Fruit fly (Drosophila melanogaster) whole organism, prepupa: Measurements from ENCODE around the gene Epp.

Source experiments
- CG10631 ChIP-seq: fragments of 200-800 bp; sonication (Bioruptor generic); optimal IDR thresholded peaks from 2 replicates; lab custom pipeline; 2016; ENCODE audit warnings: missing biosample characterization, missing genetic modification characterization
- CG11294 ChIP-seq: fragments of 200-800 bp; sonication (Bioruptor generic); IDR thresholded peaks from 2 replicates; pipeline ENCODE4 v1.3.6; 2022; ENCODE audit warnings: missing biosample characterization, missing genetic modification characterization
- CG11762 ChIP-seq: fragments of 200-800 bp; sonication (Bioruptor generic); optimal IDR thresholded peaks from 3 replicates; lab custom pipeline; 2016; ENCODE audit warnings: missing biosample characterization, missing genetic modification characterization; ENCODE audit not compliant: insufficient read depth
- CG11902 ChIP-seq: fragments of 200-800 bp; sonication (Bioruptor generic); optimal IDR thresholded peaks from 3 replicates; lab custom pipeline; 2016; ENCODE audit warnings: missing biosample characterization, missing genetic modification characterization
- CG15336 ChIP-seq: fragments of 200-800 bp; sonication (Bioruptor generic); IDR thresholded peaks from 2 replicates; pipeline ENCODE4 v1.3.6; 2022; ENCODE audit warnings: missing biosample characterization, missing genetic modification characterization
- CG1621 ChIP-seq: fragments of 200-800 bp; sonication (Bioruptor generic); optimal IDR thresholded peaks from 3 replicates; lab custom pipeline; 2018; ENCODE audit warnings: missing biosample characterization, mild to moderate bottlenecking, missing genetic modification characterization
- CG3032 ChIP-seq: fragments of 200-800 bp; optimal IDR thresholded peaks from 2 replicates; lab custom pipeline; 2019; ENCODE audit warnings: missing biosample characterization, mild to moderate bottlenecking, missing genetic modification characterization, moderate library complexity
- CG31627 ChIP-seq: fragments of 200-800 bp; sonication (Bioruptor generic); optimal IDR thresholded peaks from 3 replicates; lab custom pipeline; 2016; ENCODE audit warnings: missing biosample characterization, missing genetic modification characterization
- CG32006 ChIP-seq: fragments of 200-800 bp; sonication (Bioruptor generic); optimal IDR thresholded peaks from 3 replicates; lab custom pipeline; 2017; ENCODE audit warnings: missing biosample characterization, mild to moderate bottlenecking, missing genetic modification characterization
- CG34406 ChIP-seq: fragments of 200-800 bp; sonication (Bioruptor generic); optimal IDR thresholded peaks from 3 replicates; lab custom pipeline; 2016; ENCODE audit warnings: missing biosample characterization, missing genetic modification characterization
- CG3919 ChIP-seq: fragments of 200-800 bp; sonication (Bioruptor generic); optimal IDR thresholded peaks from 3 replicates; lab custom pipeline; 2016; ENCODE audit warnings: missing biosample characterization, missing genetic modification characterization
- CG6163 ChIP-seq: fragments of 200-800 bp; sonication (Bioruptor generic); IDR thresholded peaks from 3 replicates; pipeline ENCODE4 v1.3.6; 2022; ENCODE audit warnings: missing biosample characterization, missing genetic modification characterization
- CG6276 ChIP-seq: fragments of 200-800 bp; sonication (Bioruptor generic); optimal IDR thresholded peaks from 2 replicates; lab custom pipeline; 2017; ENCODE audit warnings: missing biosample characterization, mild to moderate bottlenecking, missing genetic modification characterization
- CG6792 ChIP-seq: fragments of 200-800 bp; sonication (Bioruptor generic); optimal IDR thresholded peaks from 3 replicates; lab custom pipeline; 2016; ENCODE audit warnings: missing biosample characterization, missing genetic modification characterization
- CG7368 ChIP-seq: fragments of 200-800 bp; sonication (Bioruptor generic); optimal IDR thresholded peaks from 3 replicates; lab custom pipeline; 2016; ENCODE audit warnings: missing biosample characterization, missing genetic modification characterization
- CG8319 ChIP-seq: fragments of 200-800 bp; sonication (Bioruptor generic); optimal IDR thresholded peaks from 3 replicates; lab custom pipeline; 2016; ENCODE audit warnings: missing biosample characterization, missing genetic modification characterization
- CG9139 ChIP-seq: fragments of 200-800 bp; sonication (Bioruptor generic); optimal IDR thresholded peaks from 3 replicates; lab custom pipeline; 2017; ENCODE audit warnings: missing biosample characterization, mild to moderate bottlenecking, missing genetic modification characterization
- Eip75B ChIP-seq: fragments of 200-800 bp; sonication (Bioruptor generic); optimal IDR thresholded peaks from 3 replicates; lab custom pipeline; 2016; ENCODE audit warnings: missing biosample characterization, missing genetic modification characterization
- Eip78C ChIP-seq: fragments of 200-800 bp; sonication (Bioruptor generic); peaks from one replicate; lab custom pipeline; 2016; ENCODE audit warnings: missing biosample characterization, missing genetic modification characterization
- Eip93F ChIP-seq: fragments of 200-800 bp; sonication (Bioruptor generic); optimal IDR thresholded peaks from 2 replicates; lab custom pipeline; 2016; ENCODE audit warnings: missing biosample characterization, mild to moderate bottlenecking, missing genetic modification characterization
- Ets21C ChIP-seq: fragments of 200-800 bp; sonication (Bioruptor generic); optimal IDR thresholded peaks from 3 replicates; lab custom pipeline; 2016; ENCODE audit warnings: missing biosample characterization, missing genetic modification characterization
- Gug ChIP-seq: fragments of 200-800 bp; sonication (Bioruptor generic); IDR thresholded peaks from 2 replicates; pipeline ENCODE4 v1.3.6; 2022; ENCODE audit warnings: missing biosample characterization, missing genetic modification characterization
- Hr38 ChIP-seq: sonication (Bioruptor generic); optimal IDR thresholded peaks from 2 replicates; lab custom pipeline; 2016; ENCODE audit warnings: missing biosample characterization, missing genetic modification characterization
- Hr39 ChIP-seq: fragments of 200-800 bp; sonication (Bioruptor generic); optimal IDR thresholded peaks from 2 replicates; lab custom pipeline; 2016; ENCODE audit warnings: missing biosample characterization, missing genetic modification characterization
- Hr4 ChIP-seq: fragments of 200-800 bp; sonication (Bioruptor generic); optimal IDR thresholded peaks from 3 replicates; lab custom pipeline; 2016; ENCODE audit warnings: missing biosample characterization, missing genetic modification characterization
- Lpt ChIP-seq: fragments of 200-800 bp; sonication (Bioruptor generic); optimal IDR thresholded peaks from 3 replicates; lab custom pipeline; 2016; ENCODE audit warnings: missing biosample characterization, missing genetic modification characterization
- Met ChIP-seq: fragments of 200-800 bp; sonication (Bioruptor generic); optimal IDR thresholded peaks from 3 replicates; lab custom pipeline; 2016; ENCODE audit warnings: missing biosample characterization, missing genetic modification characterization
- OdsH ChIP-seq: fragments of 200-800 bp; sonication (Bioruptor generic); optimal IDR thresholded peaks from 3 replicates; lab custom pipeline; 2016; ENCODE audit warnings: missing biosample characterization, missing genetic modification characterization
- Smox ChIP-seq: fragments of 200-800 bp; sonication (Bioruptor generic); optimal IDR thresholded peaks from 3 replicates; lab custom pipeline; 2016; ENCODE audit warnings: missing biosample characterization, missing genetic modification characterization
- Sox102F ChIP-seq: fragments of 200-800 bp; sonication (Bioruptor generic); optimal IDR thresholded peaks from 2 replicates; lab custom pipeline; 2016; ENCODE audit warnings: missing biosample characterization, mild to moderate bottlenecking, missing genetic modification characterization
- Sox15 ChIP-seq: fragments of 200-800 bp; sonication (Bioruptor generic); optimal IDR thresholded peaks from 3 replicates; lab custom pipeline; 2016; ENCODE audit warnings: missing biosample characterization, missing genetic modification characterization
- achi ChIP-seq: fragments of 200-800 bp; sonication (Bioruptor generic); optimal IDR thresholded peaks from 3 replicates; lab custom pipeline; 2016; ENCODE audit warnings: missing biosample characterization, missing genetic modification characterization
- acj6 ChIP-seq: fragments of 200-800 bp; sonication (Bioruptor generic); optimal IDR thresholded peaks from 3 replicates; lab custom pipeline; 2016; ENCODE audit warnings: missing biosample characterization, missing genetic modification characterization
- cyc ChIP-seq: fragments of 200-800 bp; sonication (Bioruptor generic); optimal IDR thresholded peaks from 3 replicates; lab custom pipeline; 2016; ENCODE audit warnings: missing biosample characterization, missing genetic modification characterization
- dac ChIP-seq: fragments of 200-800 bp; sonication (Bioruptor generic); optimal IDR thresholded peaks from 2 replicates; lab custom pipeline; 2017; ENCODE audit warnings: missing biosample characterization, mild to moderate bottlenecking, missing genetic modification characterization
- dsx ChIP-seq: fragments of 200-800 bp; optimal IDR thresholded peaks from 3 replicates; lab custom pipeline; 2019; ENCODE audit warnings: missing biosample characterization, mild to moderate bottlenecking, missing genetic modification characterization, moderate library complexity; ENCODE audit not compliant: poor library complexity, severe bottlenecking
- eg ChIP-seq: fragments of 200-800 bp; sonication (Bioruptor generic); IDR thresholded peaks from 3 replicates; pipeline ENCODE4 v1.3.6; 2022; ENCODE audit warnings: missing biosample characterization, missing genetic modification characterization
- esn ChIP-seq: fragments of 200-800 bp; sonication (Bioruptor generic); optimal IDR thresholded peaks from 2 replicates; lab custom pipeline; 2016; ENCODE audit warnings: missing biosample characterization, mild to moderate bottlenecking, missing genetic modification characterization, moderate library complexity
- fkh ChIP-seq: fragments of 200-800 bp; sonication (Bioruptor generic); optimal IDR thresholded peaks from 3 replicates; lab custom pipeline; 2017; ENCODE audit warnings: missing biosample characterization, mild to moderate bottlenecking, missing genetic modification characterization, moderate library complexity
- lz ChIP-seq: fragments of 200-800 bp; sonication (Bioruptor generic); optimal IDR thresholded peaks from 3 replicates; lab custom pipeline; 2016; ENCODE audit warnings: missing biosample characterization, missing genetic modification characterization
- net ChIP-seq: fragments of 200-800 bp; sonication (Bioruptor generic); optimal IDR thresholded peaks from 3 replicates; lab custom pipeline; 2016; ENCODE audit warnings: missing biosample characterization, missing genetic modification characterization
- pdm3 ChIP-seq: fragments of 200-800 bp; sonication (Bioruptor generic); optimal IDR thresholded peaks from 3 replicates; lab custom pipeline; 2016; ENCODE audit warnings: missing biosample characterization, missing genetic modification characterization
- salr ChIP-seq, 2 experiments: fragments of 200-800 bp; sonication (Bioruptor generic); optimal IDR thresholded peaks; 3 replicates each; lab custom pipeline; 2016 to 2018; ENCODE audit warnings: missing biosample characterization in 2 of 2, missing genetic modification characterization in 2 of 2, mild to moderate bottlenecking in 1 of 2
- spab ChIP-seq: fragments of 200-800 bp; sonication (Bioruptor generic); optimal IDR thresholded peaks from 2 replicates; lab custom pipeline; 2017; ENCODE audit warnings: missing biosample characterization, mild to moderate bottlenecking, missing genetic modification characterization, missing genetic modification reagents
- ss ChIP-seq, 2 experiments: fragments of 200-800 bp; sonication (Bioruptor generic); optimal IDR thresholded peaks; 2 replicates in 1 of 2; 3 replicates in 1 of 2; lab custom pipeline; 2017 to 2018; ENCODE audit warnings: mild to moderate bottlenecking in 2 of 2, missing biosample characterization in 2 of 2, missing genetic modification characterization in 2 of 2, moderate library complexity in 1 of 2
- svp ChIP-seq: fragments of 200-800 bp; sonication (Bioruptor generic); peaks from one replicate; lab custom pipeline; 2016; ENCODE audit warnings: missing biosample characterization, missing genetic modification characterization
- topi ChIP-seq: fragments of 200-800 bp; sonication (Bioruptor generic); optimal IDR thresholded peaks from 3 replicates; lab custom pipeline; 2016; ENCODE audit warnings: missing biosample characterization, missing genetic modification characterization
- vri ChIP-seq: fragments of 200-800 bp; sonication (Bioruptor generic); optimal IDR thresholded peaks from 3 replicates; lab custom pipeline; 2016; ENCODE audit warnings: missing biosample characterization, mild to moderate bottlenecking, missing genetic modification characterization

The Epp gene

dm6 chr3R:23958091-23958838, 34.5 kb downstream of the Epp start, which contains the start of the genes GluProRS and AP-1sigma (continued):
- peak; percentile 58 for TF ChIP-seq spab (GFP tag; lab: Kevin White, UChicago)
- TF ChIP-seq CG10631 (GFP tag; lab: Kevin White, UChicago) = peak; percentile 92
- TF ChIP-seq CG11762 = peak; percentile 65
- peak; percentile 91 for TF ChIP-seq acj6 (GFP tag; lab: Kevin White, UChicago)
- peak; percentile 83 for TF ChIP-seq CG6792 (GFP tag; lab: Kevin White, UChicago)
- TF ChIP-seq CG11902 (GFP tag; lab: Kevin White, UChicago) = peak; percentile 89
- TF ChIP-seq CG8319 (GFP tag; lab: Kevin White, UChicago) = peak; percentile 79
- peak; percentile 95 for TF ChIP-seq Eip78C (GFP tag; lab: Kevin White, UChicago)
- TF ChIP-seq fkh = peak; percentile 80
- peak; percentile 20 to 65 for TF ChIP-seq ss (GFP tag; optimal IDR thresholded peaks at IDR 0.05; lab: Kevin White, UChicago)
- peak; percentile 57 for TF ChIP-seq dac
- peak; percentile 97 for TF ChIP-seq eg (GFP tag; lab: Robert Waterston, UW)
- TF ChIP-seq salr (GFP tag; optimal IDR thresholded peaks at IDR 0.05; lab: Kevin White, UChicago) = peak in 1 of 2 experiments; percentile 76
- peak; percentile 87 for TF ChIP-seq topi
- no peak for TF ChIP-seq Hr38 (GFP tag; lab: Kevin White, UChicago)
- peak; percentile 76 for TF ChIP-seq CG7368 (GFP tag; lab: Kevin White, UChicago)
- TF ChIP-seq Gug (GFP tag; lab: Robert Waterston, UW) = peak; percentile 90

dm6 chr3R:23955380-23955779, 37.3 kb downstream of the Epp start:
- TF ChIP-seq Eip78C (GFP tag; lab: Kevin White, UChicago) = peak; percentile 81
- TF ChIP-seq CG11294 = no peak
- TF ChIP-seq ss (GFP tag; optimal IDR thresholded peaks at IDR 0.05; lab: Kevin White, UChicago) = peak in 1 of 2 experiments; percentile 24
- no peak for TF ChIP-seq CG11762
- TF ChIP-seq Eip75B (GFP tag; lab: Kevin White, UChicago) = peak; percentile 30
- no peak for TF ChIP-seq spab (GFP tag; lab: Kevin White, UChicago)
- no peak for TF ChIP-seq net
- no peak for TF ChIP-seq CG9139 (GFP tag; lab: Kevin White, UChicago)
- TF ChIP-seq Sox15 (GFP tag; lab: Kevin White, UChicago) = no peak
- TF ChIP-seq OdsH = no peak
- no peak for TF ChIP-seq CG31627 (GFP tag; lab: Kevin White, UChicago)
- no peak for TF ChIP-seq pdm3
- TF ChIP-seq lz (GFP tag; lab: Kevin White, UChicago) = no peak
- no peak for TF ChIP-seq Met
- peak; percentile 41 for TF ChIP-seq CG3919 (GFP tag; lab: Kevin White, UChicago)
- TF ChIP-seq Lpt = peak; percentile 20
- TF ChIP-seq CG1621 = no peak
- no peak for TF ChIP-seq Smox (GFP tag; lab: Kevin White, UChicago)
- no peak for TF ChIP-seq Eip93F (GFP tag; lab: Kevin White, UChicago)
- no peak for TF ChIP-seq Ets21C (GFP tag; lab: Kevin White, UChicago)
- peak; percentile 17 for TF ChIP-seq Sox102F
- TF ChIP-seq vri (GFP tag; lab: Kevin White, UChicago) = no peak
- peak; percentile 57 for TF ChIP-seq dsx (GFP tag; lab: Kevin White, UChicago)
- TF ChIP-seq CG3032 (tag; lab: Kevin White, UChicago) = no peak
- no peak for TF ChIP-seq CG34406 (GFP tag; lab: Kevin White, UChicago)
- TF ChIP-seq CG32006 = no peak
- no peak for TF ChIP-seq cyc (GFP tag; lab: Kevin White, UChicago)
- no peak for TF ChIP-seq Hr4 (GFP tag; lab: Kevin White, UChicago)
- peak; percentile 23 for TF ChIP-seq esn (GFP tag; lab: Kevin White, UChicago)
- no peak for TF ChIP-seq Hr38 (GFP tag; lab: Kevin White, UChicago)
- TF ChIP-seq CG6163 (GFP tag; lab: Robert Waterston, UW) = peak; percentile 41; the same call in 1 of the 3 replicates
- no peak for TF ChIP-seq achi (GFP tag; lab: Kevin White, UChicago)
- no peak for TF ChIP-seq Hr39 (GFP tag; lab: Kevin White, UChicago)
- no peak for TF ChIP-seq CG7368 (GFP tag; lab: Kevin White, UChicago)
- no peak for TF ChIP-seq dac
- no peak for TF ChIP-seq Gug (GFP tag; lab: Robert Waterston, UW)
- TF ChIP-seq CG15336 = peak; percentile 55; the same call in 1 of the 2 replicates
- TF ChIP-seq CG6276 = no peak
- no peak for TF ChIP-seq acj6 (GFP tag; lab: Kevin White, UChicago)
- peak; percentile 46 for TF ChIP-seq svp
